Fruit fly (Drosophila melanogaster) whole organism, embryonic: Measurements from ENCODE around the gene CG33947.

ENCODE experiments used
- CG10431 ChIP-seq: fragments of 200-800 bp; sonication (Bioruptor generic); optimal IDR thresholded peaks from 3 replicates; lab custom pipeline; 2018; ENCODE audit warnings: missing biosample characterization, mild to moderate bottlenecking, missing genetic modification characterization
- CG10462 ChIP-seq: fragments of 200-800 bp; sonication (Bioruptor generic); optimal IDR thresholded peaks from 2 replicates; lab custom pipeline; 2016; ENCODE audit warnings: missing biosample characterization, missing genetic modification characterization
- CG12236 ChIP-seq: fragments of 200-800 bp; sonication (Bioruptor generic); optimal IDR thresholded peaks from 2 replicates; lab custom pipeline; 2016; ENCODE audit warnings: missing biosample characterization, missing genetic modification characterization
- CG12659 ChIP-seq: fragments of 200-800 bp; sonication (Bioruptor generic); optimal IDR thresholded peaks from 3 replicates; lab custom pipeline; 2017; ENCODE audit warnings: mild to moderate bottlenecking, missing biosample characterization, missing genetic modification reagents, missing genetic modification characterization
- CG12769 ChIP-seq: fragments of 200-800 bp; sonication (Bioruptor generic); optimal IDR thresholded peaks from 2 replicates; lab custom pipeline; 2019; ENCODE audit warnings: missing biosample characterization, mild to moderate bottlenecking, missing genetic modification characterization, moderate library complexity
- CG14050 ChIP-seq: fragments of 200-800 bp; sonication (Bioruptor generic); IDR thresholded peaks from 3 replicates; pipeline ENCODE4 v1.3.6; 2022; ENCODE audit warnings: missing biosample characterization, missing genetic modification characterization
- CG14667 ChIP-seq: fragments of 200-800 bp; sonication (Bioruptor generic); IDR thresholded peaks from 2 replicates; pipeline ENCODE4 v1.3.6; 2022; ENCODE audit warnings: missing biosample characterization, missing genetic modification characterization
- CG15601 ChIP-seq: fragments of 200-800 bp; sonication (Bioruptor generic); optimal IDR thresholded peaks from 3 replicates; lab custom pipeline; 2019; ENCODE audit warnings: missing biosample characterization, mild to moderate bottlenecking, missing genetic modification characterization, moderate library complexity
- CG1603 ChIP-seq: fragments of 200-800 bp; sonication (Bioruptor generic); optimal IDR thresholded peaks from 2 replicates; lab custom pipeline; 2019; ENCODE audit warnings: missing biosample characterization, mild to moderate bottlenecking, missing genetic modification characterization, moderate library complexity
- CG17328 ChIP-seq: fragments of 200-800 bp; sonication (Bioruptor generic); IDR thresholded peaks from 2 replicates; pipeline ENCODE4 v1.3.6; 2022; ENCODE audit warnings: missing biosample characterization, missing genetic modification characterization
- CG17912 ChIP-seq: fragments of 200-800 bp; sonication (Bioruptor generic); optimal IDR thresholded peaks from 2 replicates; lab custom pipeline; 2018; ENCODE audit warnings: missing biosample characterization, mild to moderate bottlenecking, missing genetic modification characterization
- CG18619 ChIP-seq: fragments of 200-800 bp; sonication (Bioruptor generic); optimal IDR thresholded peaks from 3 replicates; lab custom pipeline; 2017; ENCODE audit warnings: missing biosample characterization, mild to moderate bottlenecking, missing genetic modification characterization
- CG30431 ChIP-seq: fragments of 200-800 bp; sonication (Bioruptor generic); optimal IDR thresholded peaks from 2 replicates; lab custom pipeline; 2017; ENCODE audit warnings: missing biosample characterization, missing genetic modification characterization
- CG31365 ChIP-seq: fragments of 200-800 bp; sonication (Bioruptor generic); optimal IDR thresholded peaks from 2 replicates; lab custom pipeline; 2018; ENCODE audit warnings: missing biosample characterization, mild to moderate bottlenecking, missing genetic modification characterization
- CG32532 ChIP-seq: fragments of 200-800 bp; sonication (Bioruptor generic); IDR thresholded peaks from 2 replicates; pipeline ENCODE4 v1.3.6; 2022; ENCODE audit warnings: missing biosample characterization, missing genetic modification characterization
- CG6854 ChIP-seq: fragments of 200-800 bp; sonication (Bioruptor generic); optimal IDR thresholded peaks from 3 replicates; lab custom pipeline; 2017; ENCODE audit warnings: missing biosample characterization, mild to moderate bottlenecking, missing genetic modification characterization
- CG7745 ChIP-seq: fragments of 200-800 bp; sonication (Bioruptor generic); optimal IDR thresholded peaks from 2 replicates; lab custom pipeline; 2018; ENCODE audit warnings: missing biosample characterization, mild to moderate bottlenecking, missing genetic modification characterization, moderate library complexity
- CG7928 ChIP-seq: fragments of 200-800 bp; sonication (Bioruptor generic); optimal IDR thresholded peaks from 2 replicates; lab custom pipeline; 2017; ENCODE audit warnings: missing biosample characterization, mild to moderate bottlenecking, missing genetic modification characterization
- CG8388 ChIP-seq: fragments of 200-800 bp; sonication (Bioruptor generic); optimal IDR thresholded peaks from 2 replicates; lab custom pipeline; 2019; ENCODE audit warnings: missing biosample characterization, mild to moderate bottlenecking, missing genetic modification characterization, moderate library complexity
- CG9437 ChIP-seq: fragments of 200-800 bp; sonication (Bioruptor generic); optimal IDR thresholded peaks from 2 replicates; lab custom pipeline; 2018; ENCODE audit warnings: missing biosample characterization, mild to moderate bottlenecking, missing genetic modification characterization
- Camta ChIP-seq: fragments of 200-800 bp; sonication (Bioruptor generic); optimal IDR thresholded peaks from 2 replicates; lab custom pipeline; 2016; ENCODE audit warnings: missing biosample characterization, missing genetic modification characterization
- D ChIP-seq, 2 experiments: fragments of 200-800 bp in 1 of 2; fragments of >200 bp in 1 of 2; sonication (Bioruptor generic) in 1 of 2; optimal IDR thresholded peaks; 2 replicates in 1 of 2; 3 replicates in 1 of 2; lab custom pipeline; 2017; ENCODE audit warnings: mild to moderate bottlenecking in 1 of 2, missing biosample characterization in 1 of 2, missing genetic modification characterization in 1 of 2, missing genetic modification reagents in 1 of 2
- Deaf1 ChIP-seq: fragments of 200-800 bp; optimal IDR thresholded peaks from 3 replicates; lab custom pipeline; 2019; ENCODE audit warnings: missing biosample characterization, mild to moderate bottlenecking, missing genetic modification characterization, moderate library complexity
- Dek ChIP-seq: fragments of 200-800 bp; sonication (Bioruptor generic); optimal IDR thresholded peaks from 3 replicates; lab custom pipeline; 2019; ENCODE audit warnings: missing biosample characterization, mild to moderate bottlenecking, missing genetic modification characterization, moderate library complexity
- Drgx ChIP-seq: fragments of 200-800 bp; sonication (Bioruptor generic); IDR thresholded peaks from 2 replicates; pipeline ENCODE4 v1.3.6; 2022; ENCODE audit warnings: missing biosample characterization, missing genetic modification characterization
- E2f2 ChIP-seq: fragments of 200-800 bp; sonication (Bioruptor generic); IDR thresholded peaks from 2 replicates; pipeline ENCODE4 v1.3.6; 2022; ENCODE audit warnings: missing biosample characterization, missing genetic modification characterization
- Fer3 ChIP-seq: fragments of 200-800 bp; sonication (Bioruptor generic); optimal IDR thresholded peaks from 2 replicates; lab custom pipeline; 2018; ENCODE audit warnings: missing biosample characterization, mild to moderate bottlenecking, missing genetic modification characterization, moderate library complexity
- Nf-YC ChIP-seq: fragments of 200-800 bp; optimal IDR thresholded peaks from 3 replicates; lab custom pipeline; 2019; ENCODE audit warnings: missing biosample characterization, mild to moderate bottlenecking, missing genetic modification characterization, moderate library complexity
- Poxn ChIP-seq: fragments of 200-800 bp; sonication (Bioruptor generic); IDR thresholded peaks from 2 replicates; pipeline ENCODE4 v1.3.6; 2022; ENCODE audit warnings: missing biosample characterization, missing genetic modification characterization
- cad ChIP-seq: fragments of >200 bp; optimal IDR thresholded peaks from 2 replicates; lab custom pipeline; 2017; ENCODE audit warnings: missing biosample characterization, missing genetic modification characterization
- dati ChIP-seq: fragments of 200-800 bp; sonication (Bioruptor generic); IDR thresholded peaks from 2 replicates; pipeline ENCODE4 v1.3.6; 2022; ENCODE audit warnings: missing biosample characterization, missing genetic modification characterization
- dm ChIP-seq: fragments of 200-800 bp; sonication (Bioruptor generic); optimal IDR thresholded peaks from 3 replicates; lab custom pipeline; 2016; ENCODE audit warnings: missing biosample characterization, missing genetic modification characterization
- esg ChIP-seq: fragments of 200-800 bp; sonication (Bioruptor generic); conservative IDR thresholded peaks from 2 replicates; pipeline ENCODE4 v1.3.6; 2022; ENCODE audit warnings: missing biosample characterization, missing genetic modification characterization
- hbn ChIP-seq: fragments of 200-800 bp; sonication (Bioruptor generic); IDR thresholded peaks from 2 replicates; pipeline ENCODE4 v1.3.6; 2022; ENCODE audit warnings: missing biosample characterization, missing genetic modification characterization; ENCODE audit not compliant: partially characterized antibody
- insv ChIP-seq, 2 experiments: fragments of 200-800 bp; sonication (Bioruptor generic); optimal IDR thresholded peaks; 3 replicates each; lab custom pipeline; 2016 to 2018; ENCODE audit warnings: missing biosample characterization in 2 of 2, missing genetic modification characterization in 2 of 2
- jigr1 ChIP-seq: fragments of 200-800 bp; sonication (Bioruptor generic); IDR thresholded peaks from 3 replicates; pipeline ENCODE4 v1.3.6; 2022; ENCODE audit warnings: missing biosample characterization, missing genetic modification characterization
- kay ChIP-seq: fragments of 200-800 bp; sonication (Bioruptor generic); optimal IDR thresholded peaks from 2 replicates; lab custom pipeline; 2016; ENCODE audit warnings: missing biosample characterization, missing genetic modification characterization
- kni ChIP-seq: fragments of 200-800 bp; sonication (Bioruptor generic); optimal IDR thresholded peaks from 3 replicates; lab custom pipeline; 2017; ENCODE audit warnings: mild to moderate bottlenecking, missing biosample characterization, missing genetic modification reagents, missing genetic modification characterization
- knrl ChIP-seq: fragments of 200-800 bp; sonication (Bioruptor generic); IDR thresholded peaks from 3 replicates; pipeline ENCODE4 v1.3.6; 2022; ENCODE audit warnings: missing biosample characterization, missing genetic modification characterization; ENCODE audit not compliant: partially characterized antibody
- lov ChIP-seq, 2 experiments: fragments of 200-800 bp in 1 of 2; fragments of >200 bp in 1 of 2; sonication (Bioruptor generic) in 1 of 2; IDR thresholded peaks in 1 of 2; optimal IDR thresholded peaks in 1 of 2; 2 replicates in 1 of 2; 3 replicates in 1 of 2; pipeline versions ENCODE4 v1.3.6 to Lab custom; 2017 to 2022; ENCODE audit warnings: missing biosample characterization in 1 of 2, missing genetic modification characterization in 1 of 2
- maf-S ChIP-seq: fragments of 200-800 bp; sonication (Bioruptor generic); optimal IDR thresholded peaks from 2 replicates; lab custom pipeline; 2016; ENCODE audit warnings: missing biosample characterization, missing genetic modification characterization
- mam ChIP-seq: fragments of 200-800 bp; sonication (Bioruptor generic); optimal IDR thresholded peaks from 3 replicates; lab custom pipeline; 2016; ENCODE audit warnings: missing biosample characterization, missing genetic modification characterization
- nerfin-1 ChIP-seq: fragments of 200-800 bp; sonication (Bioruptor generic); optimal IDR thresholded peaks from 3 replicates; lab custom pipeline; 2019; ENCODE audit warnings: missing biosample characterization, mild to moderate bottlenecking, missing genetic modification characterization, moderate library complexity
- pb ChIP-seq: fragments of 200-800 bp; sonication (Bioruptor generic); optimal IDR thresholded peaks from 3 replicates; lab custom pipeline; 2016; ENCODE audit warnings: missing biosample characterization, missing genetic modification characterization
- slbo ChIP-seq: fragments of 200-800 bp; sonication (Bioruptor generic); IDR thresholded peaks from 2 replicates; pipeline ENCODE4 v1.3.6; 2022; ENCODE audit warnings: missing biosample characterization, missing genetic modification characterization
- slp2 ChIP-seq: fragments of 200-800 bp; sonication (Bioruptor generic); optimal IDR thresholded peaks from 2 replicates; lab custom pipeline; 2016; ENCODE audit warnings: missing biosample characterization, missing genetic modification characterization
- stwl ChIP-seq: fragments of 200-800 bp; sonication (Bioruptor generic); optimal IDR thresholded peaks from 3 replicates; lab custom pipeline; 2018; ENCODE audit warnings: missing biosample characterization, mild to moderate bottlenecking, missing genetic modification characterization, moderate library complexity
- tll ChIP-seq, 2 experiments: fragments of 200-800 bp in 1 of 2; fragments of >200 bp in 1 of 2; sonication (Bioruptor generic) in 1 of 2; optimal IDR thresholded peaks; 2 replicates each; lab custom pipeline; 2017 to 2019; ENCODE audit warnings: missing biosample characterization in 2 of 2, missing genetic modification characterization in 2 of 2, mild to moderate bottlenecking in 1 of 2, moderate library complexity in 1 of 2

CG33947 gene

dm6 chr3L:11091943-11092609 lies 4.2 kb upstream of the CG33947 start (continued):
- peak; percentile 4 for TF ChIP-seq CG12236 (GFP tag; lab: Kevin White, UChicago)
- TF ChIP-seq CG32532 (GFP tag; lab: Robert Waterston, UW) = 0 out of 2 replicates have a peak, but pooled peaks have one; percentile 43
- peak; percentile 85 for TF ChIP-seq stwl (tag; lab: Kevin White, UChicago)
- no peak for TF ChIP-seq CG14667 (GFP tag; lab: Robert Waterston, UW)
- no peak for TF ChIP-seq tll (GFP tag; optimal IDR thresholded peaks at IDR 0.05; lab: Kevin White, UChicago)
- peak; percentile 38 for TF ChIP-seq Camta (GFP tag; lab: Kevin White, UChicago)
- no peak; the same call in 1 of the 2 replicates for TF ChIP-seq hbn (GFP tag; lab: Robert Waterston, UW)
- TF ChIP-seq Deaf1 (tag; lab: Kevin White, UChicago) = peak; percentile 60
- peak; percentile 32 for TF ChIP-seq CG1603 (tag; lab: Kevin White, UChicago)
- TF ChIP-seq CG10431 = peak; percentile 51
- TF ChIP-seq CG30431 (GFP tag; lab: Kevin White, UChicago) = no peak
- TF ChIP-seq CG7745 (tag; lab: Kevin White, UChicago) = no peak
- no peak for TF ChIP-seq Drgx (GFP tag; lab: Robert Waterston, UW)
- TF ChIP-seq Poxn (GFP tag; lab: Robert Waterston, UW) = no peak
- TF ChIP-seq lov (optimal IDR thresholded peaks at IDR 0.05; lab: Kevin White, UChicago) = no peak
- TF ChIP-seq lov (GFP tag; IDR thresholded peaks at IDR 0.05; lab: Robert Waterston, UW) = 0 out of 3 replicates have a peak, but pooled peaks have one; percentile 5
- TF ChIP-seq maf-S = peak; percentile 64
- TF ChIP-seq CG18619 (GFP tag; lab: Kevin White, UChicago) = peak; percentile 22
- TF ChIP-seq esg (GFP tag; lab: Robert Waterston, UW) = no peak
- peak; percentile 43 for TF ChIP-seq CG10462
- peak; percentile 64 for TF ChIP-seq mam
- TF ChIP-seq jigr1 = no peak
- peak; percentile 34; the same call in 1 of the 2 replicates for TF ChIP-seq E2f2 (GFP tag; lab: Robert Waterston, UW)
- TF ChIP-seq CG17328 (GFP tag; lab: Robert Waterston, UW) = peak; percentile 42; the same call in 1 of the 2 replicates
- peak; percentile 48 for TF ChIP-seq slbo
- peak; percentile 24 for TF ChIP-seq Fer3 (tag; lab: Kevin White, UChicago)
- peak; percentile 20 for TF ChIP-seq pb (GFP tag; lab: Kevin White, UChicago)
- TF ChIP-seq CG8388 (GFP tag; lab: Kevin White, UChicago) = no peak
- peak; percentile 40 for TF ChIP-seq CG9437 (GFP tag; lab: Kevin White, UChicago)
- TF ChIP-seq CG7928 = no peak
- TF ChIP-seq CG14050 (GFP tag; lab: Robert Waterston, UW) = no peak
- no peak for TF ChIP-seq dati (GFP tag; lab: Robert Waterston, UW)
- TF ChIP-seq cad = no peak
- no peak for TF ChIP-seq D (optimal IDR thresholded peaks at IDR 0.05; lab: Kevin White, UChicago)
- peak; percentile 5 for TF ChIP-seq D (GFP tag; optimal IDR thresholded peaks at IDR 0.05; lab: Kevin White, UChicago)
- TF ChIP-seq CG6854 (GFP tag; lab: Kevin White, UChicago) = no peak
- TF ChIP-seq dm (GFP tag; lab: Kevin White, UChicago) = no peak
- peak; percentile 79 for TF ChIP-seq kni (GFP tag; lab: Kevin White, UChicago)
- peak; percentile 4 for TF ChIP-seq CG17912 (GFP tag; lab: Kevin White, UChicago)
- TF ChIP-seq insv (GFP tag; optimal IDR thresholded peaks at IDR 0.05; lab: Kevin White, UChicago) = peak in 1 of 2 experiments; percentile 33
- TF ChIP-seq CG15601 = peak; percentile 19
- TF ChIP-seq slp2 = no peak
- TF ChIP-seq Dek = peak; percentile 2
- TF ChIP-seq nerfin-1 = no peak
- TF ChIP-seq knrl (GFP tag; lab: Robert Waterston, UW) = peak; percentile 15; the same call in 1 of the 3 replicates
- no peak for TF ChIP-seq CG31365 (tag; lab: Kevin White, UChicago)
- TF ChIP-seq CG12659 = peak; percentile 61
- TF ChIP-seq kay (GFP tag; lab: Kevin White, UChicago) = peak; percentile 43
- peak; percentile 60 for TF ChIP-seq CG12769 (tag; lab: Kevin White, UChicago)
- peak; percentile 10 for TF ChIP-seq Nf-YC (tag; lab: Kevin White, UChicago)
